Worm (Caenorhabditis elegans) whole organism, mixed stage, embryonic: ENCODE results near the gene isw-1.

Source experiments
- M03D4.4 ChIP-seq: sonication (generic microtip); optimal IDR thresholded peaks from 2 replicates; lab custom pipeline; 2017; ENCODE audit warnings: mild to moderate bottlenecking, missing genetic modification characterization, missing compliant biosample characterization
- elt-1 ChIP-seq: sonication (generic microtip); optimal IDR thresholded peaks from 2 replicates; lab custom pipeline; 2017; ENCODE audit warnings: missing genetic modification characterization, mild to moderate bottlenecking, missing compliant biosample characterization, antibody characterized with exemption, moderate library complexity, borderline replicate concordance; ENCODE audit not compliant: insufficient read depth
- ham-2 ChIP-seq: fragments of 200-800 bp; sonication (Bioruptor generic); optimal IDR thresholded peaks from 2 replicates; lab custom pipeline; 2018; ENCODE audit warnings: mild to moderate bottlenecking, missing genetic modification characterization, missing compliant biosample characterization
- lsy-2 ChIP-seq: fragments of 150-350 bp; optimal IDR thresholded peaks from 2 replicates; lab custom pipeline; 2014; ENCODE audit warnings: missing biosample characterization, missing genetic modification characterization
- nhr-12 ChIP-seq: fragments of 150-350 bp; optimal IDR thresholded peaks from 2 replicates; lab custom pipeline; 2014; ENCODE audit warnings: missing biosample characterization, missing genetic modification characterization
- nhr-28 ChIP-seq: fragments of 150-350 bp; optimal IDR thresholded peaks from 2 replicates; lab custom pipeline; 2014; ENCODE audit warnings: missing biosample characterization, missing genetic modification characterization
- unc-120 ChIP-seq: sonication (generic microtip); optimal IDR thresholded peaks from 2 replicates; lab custom pipeline; 2017; ENCODE audit warnings: missing genetic modification characterization, missing compliant biosample characterization; ENCODE audit not compliant: poor library complexity, severe bottlenecking
- ztf-11 ChIP-seq: fragments of 150-350 bp; optimal IDR thresholded peaks from 2 replicates; lab custom pipeline; 2014; ENCODE audit warnings: missing biosample characterization, missing genetic modification characterization

- TF ChIP-seq nhr-28 = no peak
- no peak for TF ChIP-seq ztf-11
- TF ChIP-seq lsy-2 = no peak
- no peak for TF ChIP-seq nhr-12 (tag; lab: Kevin White, UChicago)
- no peak for TF ChIP-seq unc-120 (tag; lab: Kevin White, UChicago)
- TF ChIP-seq ham-2 = no peak
- TF ChIP-seq elt-1 = no peak
- no peak for TF ChIP-seq M03D4.4 (tag; lab: Kevin White, UChicago)
These were observed 12.3 kb upstream of the isw-1 start, which contains the start of the genes bath-41 and F37A4.2 for ce11 chrIII:6722208-6722679.
